Fruit fly (Drosophila melanogaster) whole organism, pupa: ENCODE data around the gene CG10479.

ENCODE experiments used
- CG10348 ChIP-seq: fragments of 200-800 bp; sonication (Bioruptor generic); IDR thresholded peaks from 2 replicates; pipeline ENCODE4 v1.3.6; 2022; ENCODE audit warnings: missing biosample characterization, missing genetic modification characterization
- CG8159 ChIP-seq: fragments of 200-800 bp; sonication (Bioruptor generic); optimal IDR thresholded peaks from 3 replicates; lab custom pipeline; 2018; ENCODE audit warnings: missing biosample characterization, mild to moderate bottlenecking, missing genetic modification characterization, moderate library complexity
- CG9948 ChIP-seq: fragments of 200-800 bp; sonication (Bioruptor generic); optimal IDR thresholded peaks from 2 replicates; lab custom pipeline; 2018; ENCODE audit warnings: missing biosample characterization, mild to moderate bottlenecking, missing genetic modification characterization, moderate library complexity
- EcR ChIP-seq: fragments of 200-800 bp; sonication (Bioruptor generic); optimal IDR thresholded peaks from 3 replicates; lab custom pipeline; 2019; ENCODE audit warnings: missing biosample characterization, missing genetic modification characterization, mild to moderate bottlenecking, moderate library complexity, missing genetic modification reagents
- Pif1B ChIP-seq: fragments of 200-800 bp; sonication (Bioruptor generic); optimal IDR thresholded peaks from 3 replicates; lab custom pipeline; 2016; ENCODE audit warnings: missing biosample characterization, missing genetic modification characterization
- Snoo ChIP-seq: fragments of 200-800 bp; sonication (Bioruptor generic); optimal IDR thresholded peaks from 3 replicates; lab custom pipeline; 2017; ENCODE audit warnings: missing biosample characterization, mild to moderate bottlenecking, missing genetic modification characterization, inconsistent platforms

- TF ChIP-seq EcR (GFP tag; lab: Kevin White, UChicago) = no peak
- TF ChIP-seq CG9948 (tag; lab: Kevin White, UChicago) = no peak
- TF ChIP-seq Snoo (tag; lab: Kevin White, UChicago) = no peak
- no peak for TF ChIP-seq Pif1B
- no peak for TF ChIP-seq CG8159 (tag; lab: Kevin White, UChicago)
- TF ChIP-seq CG10348 (GFP tag; lab: Robert Waterston, UW) = no peak
These were observed 48.3 kb downstream of the CG10479 start for dm6 chr3L:5927536-5927935.
